Worm (Caenorhabditis elegans) whole organism, young adult: Measurements from ENCODE around the gene T28F3.8.

Experiments used
- B0261.1 ChIP-seq: sonication (generic microtip); optimal IDR thresholded peaks from 2 replicates; lab custom pipeline; 2016; ENCODE audit warnings: mild to moderate bottlenecking, missing genetic modification characterization, moderate library complexity, missing compliant biosample characterization
- B0336.3 ChIP-seq: fragments of 200-800 bp; sonication (Bioruptor generic); IDR thresholded peaks from 2 replicates; pipeline ENCODE4 v1.3.6; 2022; ENCODE audit warnings: missing genetic modification characterization, missing compliant biosample characterization
- F23B12.7 ChIP-seq: sonication (generic microtip); optimal IDR thresholded peaks from 2 replicates; lab custom pipeline; 2017; ENCODE audit warnings: missing genetic modification characterization, mild to moderate bottlenecking, missing compliant biosample characterization, antibody characterized with exemption, moderate library complexity; ENCODE audit not compliant: insufficient read depth
- F39B2.1 ChIP-seq: fragments of 200-800 bp; sonication (Bioruptor generic); IDR thresholded peaks from 2 replicates; pipeline ENCODE4 v1.3.6; 2022; ENCODE audit warnings: missing genetic modification reagents, missing genetic modification characterization, missing compliant biosample characterization
- Y53G8AR.9 ChIP-seq: fragments of 200-800 bp; sonication (Bioruptor generic); conservative IDR thresholded peaks from 2 replicates; pipeline ENCODE4 v1.3.6; 2022; ENCODE audit warnings: missing genetic modification reagents, missing genetic modification characterization, missing compliant biosample characterization
- Y56A3A.18 ChIP-seq: fragments of 200-800 bp; sonication (Bioruptor generic); IDR thresholded peaks from 2 replicates; pipeline ENCODE4 v1.3.6; 2022; ENCODE audit warnings: missing genetic modification reagents, missing genetic modification characterization, missing compliant biosample characterization
- atf-7 ChIP-seq: sonication (generic microtip); optimal IDR thresholded peaks from 2 replicates; lab custom pipeline; 2017; ENCODE audit warnings: mild to moderate bottlenecking, missing genetic modification characterization, missing compliant biosample characterization
- attf-5 ChIP-seq: fragments of 200-800 bp; sonication (Bioruptor generic); optimal IDR thresholded peaks from 2 replicates; lab custom pipeline; 2018; ENCODE audit warnings: mild to moderate bottlenecking, missing genetic modification characterization, missing compliant biosample characterization
- cebp-1 ChIP-seq, 2 experiments: fragments of 200-800 bp in 1 of 2; sonication (Bioruptor generic) in 1 of 2; sonication (generic microtip) in 1 of 2; IDR thresholded peaks in 1 of 2; optimal IDR thresholded peaks in 1 of 2; 2 replicates each; pipeline versions ENCODE4 v1.3.6 to Lab custom; 2017 to 2022; ENCODE audit warnings: missing compliant biosample characterization in 2 of 2, missing genetic modification characterization in 2 of 2, mild to moderate bottlenecking in 1 of 2, missing genetic modification reagents in 1 of 2, moderate library complexity in 1 of 2
- ceh-58 ChIP-seq: fragments of 200-800 bp; sonication (Bioruptor generic); IDR thresholded peaks from 2 replicates; pipeline ENCODE4 v1.3.6; 2022; ENCODE audit warnings: missing genetic modification characterization, missing compliant biosample characterization
- dox-1 ChIP-seq: fragments of 200-800 bp; sonication (Bioruptor generic); IDR thresholded peaks from 2 replicates; pipeline ENCODE4 v1.3.6; 2022; ENCODE audit warnings: missing genetic modification reagents, missing genetic modification characterization, missing compliant biosample characterization
- ets-4 ChIP-seq: fragments of 200-800 bp; sonication (Bioruptor generic); optimal IDR thresholded peaks from 2 replicates; lab custom pipeline; 2018; ENCODE audit warnings: mild to moderate bottlenecking, missing genetic modification characterization, missing compliant biosample characterization
- gei-17 ChIP-seq: fragments of 200-800 bp; sonication (Bioruptor generic); optimal IDR thresholded peaks from 2 replicates; lab custom pipeline; 2018; ENCODE audit warnings: mild to moderate bottlenecking, missing genetic modification characterization, missing compliant biosample characterization
- hmg-1.2 ChIP-seq: fragments of 200-800 bp; sonication (Bioruptor generic); IDR thresholded peaks from 2 replicates; pipeline ENCODE4 v1.3.6; 2022; ENCODE audit warnings: missing genetic modification reagents, missing genetic modification characterization, missing compliant biosample characterization
- hsf-1 ChIP-seq: fragments of 200-800 bp; sonication (Bioruptor generic); IDR thresholded peaks from 2 replicates; pipeline ENCODE4 v1.3.6; 2022; ENCODE audit warnings: missing genetic modification reagents, missing genetic modification characterization, missing compliant biosample characterization
- lag-1 ChIP-seq: fragments of 200-800 bp; sonication (Bioruptor generic); IDR thresholded peaks from 2 replicates; pipeline ENCODE4 v1.3.6; 2022; ENCODE audit warnings: missing genetic modification reagents, missing genetic modification characterization, missing compliant biosample characterization
- lin-40 ChIP-seq: sonication (generic microtip); optimal IDR thresholded peaks from 2 replicates; lab custom pipeline; 2016; ENCODE audit warnings: missing genetic modification characterization, mild to moderate bottlenecking, missing compliant biosample characterization, missing genotype, missing genetic modification reagents
- lin-54 ChIP-seq: fragments of 200-800 bp; sonication (Bioruptor generic); optimal IDR thresholded peaks from 2 replicates; lab custom pipeline; 2018; ENCODE audit warnings: mild to moderate bottlenecking, missing genetic modification characterization, missing compliant biosample characterization
- lsy-27 ChIP-seq: sonication (generic microtip); optimal IDR thresholded peaks from 2 replicates; lab custom pipeline; 2017; ENCODE audit warnings: missing genetic modification characterization, mild to moderate bottlenecking, missing compliant biosample characterization, antibody characterized with exemption, missing genotype, borderline replicate concordance; ENCODE audit not compliant: insufficient read depth
- nfya-1 ChIP-seq: sonication (generic microtip); optimal IDR thresholded peaks from 2 replicates; lab custom pipeline; 2017; ENCODE audit warnings: antibody characterized with exemption, missing compliant biosample characterization, missing genetic modification characterization, borderline replicate concordance; ENCODE audit not compliant: insufficient read depth
- nfya-2 ChIP-seq: fragments of 200-800 bp; sonication (Bioruptor generic); IDR thresholded peaks from 2 replicates; pipeline ENCODE4 v1.3.6; 2022; ENCODE audit warnings: missing genetic modification reagents, missing genetic modification characterization, missing compliant biosample characterization
- nfyb-1 ChIP-seq: fragments of 200-800 bp; sonication (Bioruptor generic); IDR thresholded peaks from 2 replicates; pipeline ENCODE4 v1.3.6; 2022; ENCODE audit warnings: missing genetic modification reagents, missing genetic modification characterization, missing compliant biosample characterization
- nhr-120 ChIP-seq: fragments of 200-800 bp; sonication (Bioruptor generic); IDR thresholded peaks from 2 replicates; pipeline ENCODE4 v1.3.6; 2022; ENCODE audit warnings: missing genetic modification characterization, missing compliant biosample characterization
- nhr-80 ChIP-seq: sonication (generic microtip); optimal IDR thresholded peaks from 2 replicates; lab custom pipeline; 2016; ENCODE audit warnings: missing genetic modification characterization, missing compliant biosample characterization
- nhr-90 ChIP-seq: sonication (generic microtip); optimal IDR thresholded peaks from 2 replicates; lab custom pipeline; 2016; ENCODE audit warnings: missing genotype, mild to moderate bottlenecking, missing genetic modification characterization, missing compliant biosample characterization
- pha-4 ChIP-seq: fragments of 150-350 bp; sonication (generic microtip); optimal IDR thresholded peaks from 2 replicates; lab custom pipeline; 2014; ENCODE audit warnings: missing biosample characterization, missing genetic modification reagents, missing genetic modification characterization
- snpc-4 ChIP-seq, 5 experiments: fragments of 150-350 bp in 1 of 5; sonication (generic microtip) in 4 of 5; optimal IDR thresholded peaks; 2 replicates each; lab custom pipeline; 2014 to 2018; ENCODE audit warnings: missing genetic modification characterization in 5 of 5, missing biosample characterization in 3 of 5, antibody characterized with exemption in 2 of 5, mild to moderate bottlenecking in 2 of 5, missing compliant biosample characterization in 2 of 5, missing genotype in 2 of 5, moderate library complexity in 2 of 5, missing genetic modification reagents in 1 of 5
- tbp1 ChIP-seq: fragments of 200-800 bp; sonication (Bioruptor generic); optimal IDR thresholded peaks from 2 replicates; lab custom pipeline; 2018; ENCODE audit warnings: mild to moderate bottlenecking, missing genetic modification characterization, missing compliant biosample characterization
- xnd-1 ChIP-seq: sonication (generic microtip); optimal IDR thresholded peaks from 2 replicates; lab custom pipeline; 2016; ENCODE audit warnings: missing genotype, missing genetic modification reagents, missing genetic modification characterization, missing compliant biosample characterization
- zim-3 ChIP-seq: sonication (generic microtip); optimal IDR thresholded peaks from 2 replicates; lab custom pipeline; 2017; ENCODE audit warnings: mild to moderate bottlenecking, missing genetic modification characterization, moderate library complexity, missing compliant biosample characterization
- ztf-22 ChIP-seq: fragments of 200-800 bp; sonication (Bioruptor generic); optimal IDR thresholded peaks from 2 replicates; lab custom pipeline; 2018; ENCODE audit warnings: mild to moderate bottlenecking, missing genetic modification characterization, moderate library complexity, missing compliant biosample characterization

T28F3.8 gene

ce11 chrIV:17264714-17265113 is 42.4 kb downstream of the T28F3.8 start, which contains the start of gene F26D10.13:
Gene F26D10.13, minus strand, starts transcription at chrIV:17264814.
- no peak for TF ChIP-seq xnd-1 (tag; lab: Kevin White, UChicago)
- TF ChIP-seq, all 124 proteins: peak for 0

- TF ChIP-seq hsf-1 (GFP tag; lab: Robert Waterston, UW), result no peak
- peak; percentile 32; the same call in 1 of the 2 replicates for TF ChIP-seq hmg-1.2
- peak; percentile 50 for TF ChIP-seq attf-5 (GFP tag; lab: Kevin White, UChicago)
- no peak for TF ChIP-seq B0261.1 (tag; lab: Kevin White, UChicago)
- TF ChIP-seq lin-54 (GFP tag; lab: Kevin White, UChicago), result peak; percentile 9
- peak; percentile 39; the same call in 1 of the 2 replicates for TF ChIP-seq dox-1
- TF ChIP-seq zim-3 (tag; lab: Kevin White, UChicago), result no peak
- peak; percentile 43 for TF ChIP-seq tbp1
- peak; percentile 54 for TF ChIP-seq F23B12.7 (tag; lab: Kevin White, UChicago)
- TF ChIP-seq lin-40 (tag; lab: Kevin White, UChicago), result peak; percentile 40
- peak; percentile 93 for TF ChIP-seq nhr-80
- no peak for TF ChIP-seq Y53G8AR.9 (GFP tag; lab: Robert Waterston, UW)
- peak; percentile 66 for TF ChIP-seq ztf-22
- TF ChIP-seq pha-4 (tag; lab: Kevin White, UChicago), result no peak
- no peak for TF ChIP-seq cebp-1 (GFP tag; IDR thresholded peaks at IDR 0.05; lab: Robert Waterston, UW)
- TF ChIP-seq cebp-1 (tag; optimal IDR thresholded peaks at IDR 0.05; lab: Kevin White, UChicago), result peak; percentile 38
- peak; percentile 3 for TF ChIP-seq atf-7
- no peak for TF ChIP-seq lsy-27 (tag; lab: Kevin White, UChicago)
- TF ChIP-seq nhr-90 (tag; lab: Kevin White, UChicago), result peak; percentile 6
These were observed 43.4 kb downstream of the T28F3.8 start for ce11 chrIV:17263714-17264113.

DNA sequence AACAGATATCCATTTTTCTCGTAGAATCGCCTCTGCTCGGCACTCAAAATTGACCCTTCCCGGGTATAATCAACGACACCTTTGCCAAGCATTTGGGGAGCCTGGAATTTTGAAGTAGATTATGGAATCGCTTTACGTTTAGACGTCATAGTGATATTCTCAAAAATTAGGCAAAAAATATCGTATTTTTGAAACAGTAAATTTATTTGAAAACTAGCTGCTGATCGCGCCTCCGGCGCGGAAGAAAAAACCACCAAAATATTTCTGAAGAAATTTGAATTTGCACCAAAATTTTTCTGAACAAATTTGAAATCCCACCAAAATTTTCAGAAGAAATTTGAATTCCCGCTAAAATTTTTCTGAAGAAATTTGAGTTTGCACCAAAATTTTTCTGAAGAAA is 44.7 kb downstream of the T28F3.8 start, which contains the start of gene ZK550.6:
ZK550.6 (minus strand) TSS at position 101 of the 400 bp plus-strand sequence.
- no peak for TF ChIP-seq ets-4 (GFP tag; lab: Kevin White, UChicago)
- TF ChIP-seq F39B2.1 (GFP tag; lab: Robert Waterston, UW), result no peak
- 0 out of 2 replicates have a peak, but pooled peaks have one; percentile 34 for TF ChIP-seq Y56A3A.18 (GFP tag; lab: Robert Waterston, UW)
- peak; percentile 41; the same call in 1 of the 2 replicates for TF ChIP-seq B0336.3 (GFP tag; lab: Robert Waterston, UW)
- TF ChIP-seq lag-1 (GFP tag; lab: Robert Waterston, UW), result no peak

- TF ChIP-seq snpc-4 (GFP tag; optimal IDR thresholded peaks at IDR 0.05; lab: Kevin White, UChicago) (no peak), snpc-4 (tag; optimal IDR thresholded peaks at IDR 0.05; lab: Kevin White, UChicago) (no peak), nfyb-1 (GFP tag; lab: Robert Waterston, UW) (no peak)
These were observed 47.8 kb downstream of the T28F3.8 start, which contains the start of gene phyh-1 for ce11 chrIV:17259310-17259709. Gene phyh-1, minus strand, starts transcription at chrIV:17259410.

DNA sequence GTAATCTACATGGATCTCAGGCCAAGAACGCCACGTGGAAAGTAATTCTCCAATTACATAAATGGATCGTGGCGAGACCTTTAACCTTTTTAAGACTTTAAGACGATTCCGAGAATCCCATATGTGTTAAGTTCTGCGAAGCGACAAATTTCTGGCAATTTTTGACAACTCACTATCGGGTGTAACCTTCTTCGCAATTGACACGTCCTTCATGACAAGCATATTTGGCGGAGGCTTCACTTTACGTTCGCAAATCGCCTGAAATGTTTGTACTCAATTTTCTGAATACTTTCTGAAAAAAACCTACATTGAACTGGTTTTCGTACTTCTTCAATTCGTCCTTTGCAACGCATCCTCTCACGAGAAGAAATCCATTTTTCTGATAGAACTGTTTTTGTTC is 48.3 kb downstream of the T28F3.8 start:
- TF ChIP-seq nhr-120 (GFP tag; lab: Robert Waterston, UW), result no peak
- TF ChIP-seq nfya-1 (tag; lab: Kevin White, UChicago), result no peak
- no peak for TF ChIP-seq ztf-22
- TF ChIP-seq gei-17, result no peak
- TF ChIP-seq ceh-58 (GFP tag; lab: Robert Waterston, UW), result no peak
- TF ChIP-seq nfya-2 (GFP tag; lab: Robert Waterston, UW), result no peak
